Fruit fly (Drosophila melanogaster) whole organism, adult: ENCODE measurements around the gene CG8677.
A peak's percentile ranks its signal among the peaks of the same experiment; 100 is the strongest.

Experiments used
- CG12768 ChIP-seq: fragments of 200-800 bp; sonication (Bioruptor generic); optimal IDR thresholded peaks from 2 replicates; lab custom pipeline; 2017; ENCODE audit warnings: missing biosample characterization, missing genetic modification characterization, mild to moderate bottlenecking, moderate library complexity, missing genetic modification reagents
- CG1620 ChIP-seq: fragments of 200-800 bp; sonication (Bioruptor generic); optimal IDR thresholded peaks from 2 replicates; lab custom pipeline; 2016; ENCODE audit warnings: missing biosample characterization, missing genetic modification characterization
- CG33017 ChIP-seq: fragments of 200-800 bp; sonication (Bioruptor generic); optimal IDR thresholded peaks from 2 replicates; lab custom pipeline; 2018; ENCODE audit warnings: missing biosample characterization, mild to moderate bottlenecking, missing genetic modification characterization, moderate library complexity
- CG7045 ChIP-seq: fragments of 200-800 bp; sonication (Bioruptor generic); optimal IDR thresholded peaks from 2 replicates; lab custom pipeline; 2017; ENCODE audit warnings: missing biosample characterization, mild to moderate bottlenecking, missing genetic modification characterization
- bab1 ChIP-seq: fragments of 200-800 bp; sonication (Bioruptor generic); optimal IDR thresholded peaks from 3 replicates; lab custom pipeline; 2019; ENCODE audit warnings: missing biosample characterization, mild to moderate bottlenecking, missing genetic modification characterization, moderate library complexity
- cic ChIP-seq: fragments of 200-800 bp; sonication (Bioruptor generic); optimal IDR thresholded peaks from 2 replicates; lab custom pipeline; 2017; ENCODE audit warnings: missing biosample characterization, mild to moderate bottlenecking, missing genetic modification characterization, moderate library complexity
- cnc ChIP-seq, 2 experiments: fragments of >200 bp; optimal IDR thresholded peaks; 2 replicates each; lab custom pipeline; 2017
- kay ChIP-seq: fragments of 200-800 bp; sonication (Bioruptor generic); peaks from one replicate; lab custom pipeline; 2016; ENCODE audit warnings: missing biosample characterization, missing genetic modification characterization, borderline replicate concordance
- ovo ChIP-seq: fragments of 200-800 bp; sonication (Bioruptor generic); optimal IDR thresholded peaks from 2 replicates; lab custom pipeline; 2016; ENCODE audit warnings: missing biosample characterization, missing genetic modification characterization
- pad ChIP-seq: fragments of 200-800 bp; sonication (Bioruptor generic); optimal IDR thresholded peaks from 3 replicates; lab custom pipeline; 2017; ENCODE audit warnings: missing biosample characterization, missing genetic modification characterization, mild to moderate bottlenecking, moderate library complexity, missing genetic modification reagents
- tj ChIP-seq: fragments of 200-800 bp; sonication (Bioruptor generic); optimal IDR thresholded peaks from 3 replicates; lab custom pipeline; 2017; ENCODE audit warnings: missing biosample characterization, mild to moderate bottlenecking, missing genetic modification characterization, moderate library complexity
- toe ChIP-seq: fragments of 200-800 bp; sonication (Bioruptor generic); optimal IDR thresholded peaks from 2 replicates; lab custom pipeline; 2016; ENCODE audit warnings: missing biosample characterization, missing genetic modification characterization

dm6 chr2L:21260869-21261268 lies 39.8 kb downstream of the CG8677 start:
- TF ChIP-seq pad = no peak
- no peak for TF ChIP-seq cic (GFP tag; lab: Kevin White, UChicago)
- TF ChIP-seq ovo (GFP tag; lab: Kevin White, UChicago) = no peak
- TF ChIP-seq toe (GFP tag; lab: Kevin White, UChicago) = no peak
- TF ChIP-seq CG33017 (tag; lab: Kevin White, UChicago) = no peak
- peak; percentile 40 for TF ChIP-seq bab1 (GFP tag; lab: Kevin White, UChicago)
- TF ChIP-seq kay (GFP tag; lab: Kevin White, UChicago) = no peak
- TF ChIP-seq cnc (optimal IDR thresholded peaks at IDR 0.05; lab: Kevin White, UChicago) = no peak
- no peak for TF ChIP-seq CG7045
- peak; percentile 17 for TF ChIP-seq CG12768 (GFP tag; lab: Kevin White, UChicago)
- no peak for TF ChIP-seq CG1620
- TF ChIP-seq tj (GFP tag; lab: Kevin White, UChicago) = no peak
